Fruit fly (Drosophila melanogaster) Kc167 (cell line): ENCODE measurements around the gene CG31917.

Experiments
- Myc ChIP-seq: fragments of >200 bp; optimal IDR thresholded peaks from 2 replicates; lab custom pipeline; 2017; ENCODE audit warnings: missing external identifiers
- Sin3A ChIP-seq: fragments of >200 bp; optimal IDR thresholded peaks from 2 replicates; lab custom pipeline; 2018; ENCODE audit warnings: missing external identifiers
- h ChIP-seq: fragments of >200 bp; optimal IDR thresholded peaks from 3 replicates; lab custom pipeline; 2018; ENCODE audit warnings: missing external identifiers
- psq ChIP-seq: fragments of >200 bp; optimal IDR thresholded peaks from 2 replicates; lab custom pipeline; 2017; ENCODE audit warnings: missing external identifiers
- ttk ChIP-seq: sonication (Bioruptor generic); optimal IDR thresholded peaks from 2 replicates; lab custom pipeline; 2017; ENCODE audit warnings: missing external identifiers

dm6 chr2L:4965420-4965819, 45.2 kb downstream of the CG31917 start, which contains the start of gene CG34125:
- TF ChIP-seq h (lab: Kevin White, UChicago) (no peak), ttk (lab: Kevin White, UChicago) (no peak), psq (lab: Kevin White, UChicago) (no peak), Myc (lab: Kevin White, UChicago) (no peak), Sin3A (lab: Kevin White, UChicago) (no peak)
